Worm (Caenorhabditis elegans): Measurements from ENCODE around the gene R03G8.1.

The R03G8.1 gene

DNA sequence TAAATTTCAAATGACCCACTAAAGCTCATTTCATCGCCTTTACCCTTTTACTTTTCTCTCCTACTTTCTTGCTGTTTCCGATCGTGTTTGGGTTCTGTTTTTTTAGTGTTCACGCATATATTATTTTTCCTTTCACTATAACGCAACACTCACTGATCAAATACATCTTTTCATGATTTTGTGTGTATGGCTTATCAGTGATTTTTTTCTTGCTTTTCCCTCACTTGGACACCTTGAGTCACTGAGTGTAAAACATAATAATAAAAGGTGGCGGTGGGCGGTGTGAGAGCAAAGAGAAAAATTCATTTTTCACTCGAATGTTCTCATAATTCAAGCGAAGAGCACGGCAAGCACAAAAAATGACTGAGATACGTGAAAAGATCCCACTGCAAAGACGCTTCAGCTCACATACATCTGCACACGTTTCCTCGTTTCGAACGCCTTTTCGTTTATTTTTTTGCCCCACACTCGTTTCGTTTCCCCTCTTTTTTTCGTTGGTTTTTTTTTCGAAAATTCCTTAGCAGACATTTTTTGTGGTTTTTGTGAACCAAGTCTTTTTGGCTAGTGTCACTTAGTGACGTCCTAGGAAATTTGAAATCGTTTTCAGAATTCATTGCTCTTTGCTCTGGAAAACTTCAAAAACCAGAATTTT, 21.3 kb upstream of the R03G8.1 start, which contains the start of gene K03A11.5:
Gene K03A11.5 (plus strand): TSS at position 602 of the 652 bp plus-strand sequence.
- no peak for TF ChIP-seq ztf-23 (GFP tag; IDR thresholded peaks at IDR 0.05)
- no peak for TF ChIP-seq T22C8.4 (GFP tag; IDR thresholded peaks at IDR 0.05)
- no peak for TF ChIP-seq ref-1 (GFP tag; conservative IDR thresholded peaks at IDR 0.05)
- TF ChIP-seq cog-1 (tag; optimal IDR thresholded peaks at IDR 0.05), result no peak
- TF ChIP-seq flt-1 (GFP tag; IDR thresholded peaks at IDR 0.05), result no peak
- no peak for TF ChIP-seq med-1 (GFP tag; optimal IDR thresholded peaks at IDR 0.05; ENCODE audit: insufficient read depth)
- TF ChIP-seq ztf-29 (GFP tag; IDR thresholded peaks at IDR 0.05), result no peak

DNA sequence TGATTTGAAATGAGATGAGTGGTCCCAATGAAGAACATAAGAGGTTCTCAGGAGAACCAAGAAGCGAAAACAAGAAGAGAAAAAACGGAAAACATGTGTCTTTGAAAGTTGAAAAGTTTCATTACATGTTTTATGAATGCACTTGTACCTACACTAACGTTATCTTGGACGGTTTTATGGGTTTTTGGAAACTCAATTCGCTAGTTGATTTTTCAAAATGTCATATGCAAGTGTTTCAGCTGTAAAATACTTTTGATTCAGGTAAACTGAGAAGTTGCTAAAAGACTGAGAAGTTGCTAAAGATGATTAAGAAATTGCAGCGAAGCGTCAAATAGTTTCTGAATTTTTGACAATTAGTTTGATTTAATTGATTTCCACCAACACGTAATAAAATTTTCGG, 13.3 kb upstream of the R03G8.1 start, which contains the start of gene cpx-2:
Gene cpx-2 (minus strand): TSS at position 101 of the 400 bp plus-strand sequence.
- TF ChIP-seq flt-1 (GFP tag; IDR thresholded peaks at IDR 0.05) (no peak), ztf-29 (GFP tag; IDR thresholded peaks at IDR 0.05) (no peak), T22C8.4 (GFP tag; IDR thresholded peaks at IDR 0.05) (no peak), med-1 (GFP tag; optimal IDR thresholded peaks at IDR 0.05; ENCODE audit: insufficient read depth) (no peak), klf-2 (GFP tag; conservative IDR thresholded peaks at IDR 0.05) (no peak), tab-1 (GFP tag; IDR thresholded peaks at IDR 0.05) (no peak), ztf-23 (GFP tag; IDR thresholded peaks at IDR 0.05) (no peak), cog-1 (tag; optimal IDR thresholded peaks at IDR 0.05) (no peak), ref-1 (GFP tag; conservative IDR thresholded peaks at IDR 0.05) (no peak)

DNA sequence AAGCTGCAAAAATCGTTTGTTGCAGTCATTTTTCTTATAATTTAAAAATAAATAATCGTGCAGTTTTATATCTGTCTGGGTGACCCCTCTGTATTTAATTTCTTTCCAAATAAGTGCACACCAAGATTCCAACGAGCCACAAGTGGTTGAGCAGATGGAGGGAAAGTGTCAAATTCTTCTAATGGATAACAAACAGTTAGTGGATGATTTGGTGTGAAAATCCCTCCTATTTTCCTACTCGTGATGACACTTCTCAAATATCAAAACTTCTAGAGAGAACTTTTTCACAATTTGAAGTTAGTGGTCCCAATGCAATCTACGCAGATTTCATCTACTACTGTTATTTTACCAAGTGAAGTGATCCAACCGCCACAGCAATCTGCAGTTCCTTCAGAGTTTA, 10.0 kb upstream of the R03G8.1 start, which contains the start of gene ceh-28:
Gene ceh-28 (plus strand): TSS at position 301 of the 400 bp plus-strand sequence.
- TF ChIP-seq klf-2 (GFP tag; conservative IDR thresholded peaks at IDR 0.05) (no peak), T22C8.4 (GFP tag; IDR thresholded peaks at IDR 0.05) (no peak), ztf-29 (GFP tag; IDR thresholded peaks at IDR 0.05) (no peak), ref-1 (GFP tag; conservative IDR thresholded peaks at IDR 0.05) (no peak), med-1 (GFP tag; optimal IDR thresholded peaks at IDR 0.05; ENCODE audit: insufficient read depth) (no peak), cog-1 (tag; optimal IDR thresholded peaks at IDR 0.05) (no peak), flt-1 (GFP tag; IDR thresholded peaks at IDR 0.05) (no peak), ztf-23 (GFP tag; IDR thresholded peaks at IDR 0.05) (no peak), tab-1 (GFP tag; IDR thresholded peaks at IDR 0.05) (no peak)

- no peak for TF ChIP-seq cog-1 (tag; optimal IDR thresholded peaks at IDR 0.05)
- no peak for TF ChIP-seq med-1 (GFP tag; optimal IDR thresholded peaks at IDR 0.05; ENCODE audit: insufficient read depth)
- TF ChIP-seq ztf-29 (GFP tag; IDR thresholded peaks at IDR 0.05), result no peak
- TF ChIP-seq ref-1 (GFP tag; conservative IDR thresholded peaks at IDR 0.05), result no peak
- no peak for TF ChIP-seq tab-1 (GFP tag; IDR thresholded peaks at IDR 0.05)
- TF ChIP-seq ztf-23 (GFP tag; IDR thresholded peaks at IDR 0.05), result no peak
- no peak for TF ChIP-seq T22C8.4 (GFP tag; IDR thresholded peaks at IDR 0.05)
- no peak for TF ChIP-seq flt-1 (GFP tag; IDR thresholded peaks at IDR 0.05)
- TF ChIP-seq klf-2 (GFP tag; conservative IDR thresholded peaks at IDR 0.05), result no peak
Measured at ce11 chrX:13077872-13078271, 6.5 kb upstream of the R03G8.1 start, which contains the start of gene K03A11.4. Gene K03A11.4, plus strand, starts transcription at chrX:13078172.

- no peak for TF ChIP-seq T22C8.4 (GFP tag; IDR thresholded peaks at IDR 0.05)
Measured at ce11 chrX:13082326-13082725, 2.0 kb upstream of the R03G8.1 start, which contains the start of gene str-10. Gene str-10, plus strand, starts transcription at chrX:13082626.

ce11 chrX:13088539-13088938, 4.2 kb downstream of the R03G8.1 start:
- TF ChIP-seq tab-1 (GFP tag; IDR thresholded peaks at IDR 0.05) (no peak), ztf-23 (GFP tag; IDR thresholded peaks at IDR 0.05) (no peak), flt-1 (GFP tag; IDR thresholded peaks at IDR 0.05) (no peak), med-1 (GFP tag; optimal IDR thresholded peaks at IDR 0.05; ENCODE audit: insufficient read depth) (no peak), T22C8.4 (GFP tag; IDR thresholded peaks at IDR 0.05) (no peak), cog-1 (tag; optimal IDR thresholded peaks at IDR 0.05) (no peak), ztf-29 (GFP tag; IDR thresholded peaks at IDR 0.05) (no peak), klf-2 (GFP tag; conservative IDR thresholded peaks at IDR 0.05) (no peak), ref-1 (GFP tag; conservative IDR thresholded peaks at IDR 0.05) (no peak)

DNA sequence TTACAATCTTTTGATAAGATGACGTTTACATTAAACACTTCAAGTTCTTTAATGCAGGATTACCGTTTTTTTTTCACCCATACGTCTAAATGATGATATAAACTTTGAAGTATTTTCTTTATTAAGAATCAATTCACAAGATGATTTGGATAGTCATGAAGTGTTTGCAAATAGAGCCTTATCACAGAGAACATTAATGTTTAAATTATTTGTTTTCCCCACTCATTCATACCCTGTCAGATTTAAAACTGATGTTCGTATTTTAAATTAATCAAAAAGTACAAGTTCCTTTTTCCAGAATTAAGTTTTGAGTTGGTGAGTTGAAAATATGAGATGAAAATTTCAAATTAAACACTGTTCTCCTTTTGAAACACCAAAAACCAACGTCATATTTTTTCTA, 6.3 kb downstream of the R03G8.1 start, which contains the start of gene R03G8.3:
Gene R03G8.3 (plus strand): TSS at position 301 of the 400 bp plus-strand sequence.
- no peak for TF ChIP-seq ztf-29 (GFP tag; IDR thresholded peaks at IDR 0.05)
- TF ChIP-seq T22C8.4 (GFP tag; IDR thresholded peaks at IDR 0.05), result no peak
- TF ChIP-seq med-1 (GFP tag; optimal IDR thresholded peaks at IDR 0.05; ENCODE audit: insufficient read depth), result no peak
- no peak for TF ChIP-seq ztf-23 (GFP tag; IDR thresholded peaks at IDR 0.05)
- no peak for TF ChIP-seq flt-1 (GFP tag; IDR thresholded peaks at IDR 0.05)
- no peak for TF ChIP-seq tab-1 (GFP tag; IDR thresholded peaks at IDR 0.05)
- TF ChIP-seq klf-2 (GFP tag; conservative IDR thresholded peaks at IDR 0.05), result no peak
- TF ChIP-seq ref-1 (GFP tag; conservative IDR thresholded peaks at IDR 0.05), result no peak
- TF ChIP-seq cog-1 (tag; optimal IDR thresholded peaks at IDR 0.05), result no peak

- TF ChIP-seq ztf-29 (GFP tag; IDR thresholded peaks at IDR 0.05) (no peak), cog-1 (tag; optimal IDR thresholded peaks at IDR 0.05) (no peak), klf-2 (GFP tag; conservative IDR thresholded peaks at IDR 0.05) (no peak), med-1 (GFP tag; optimal IDR thresholded peaks at IDR 0.05; ENCODE audit: insufficient read depth) (no peak), ref-1 (GFP tag; conservative IDR thresholded peaks at IDR 0.05) (no peak), T22C8.4 (GFP tag; IDR thresholded peaks at IDR 0.05) (no peak), ztf-23 (GFP tag; IDR thresholded peaks at IDR 0.05) (no peak), tab-1 (GFP tag; IDR thresholded peaks at IDR 0.05) (no peak)
Measured at ce11 chrX:13091199-13091598, 6.8 kb downstream of the R03G8.1 start.

ce11 chrX:13100410-13100809, 16.0 kb downstream of the R03G8.1 start, which contains the start of gene R03G8.6:
Gene R03G8.6, minus strand, starts transcription at chrX:13100510.
- no peak for TF ChIP-seq med-1 (GFP tag; optimal IDR thresholded peaks at IDR 0.05; ENCODE audit: insufficient read depth)
- TF ChIP-seq T22C8.4 (GFP tag; IDR thresholded peaks at IDR 0.05), result no peak

- TF ChIP-seq flt-1 (GFP tag; IDR thresholded peaks at IDR 0.05) (no peak), tab-1 (GFP tag; IDR thresholded peaks at IDR 0.05) (no peak), ref-1 (GFP tag; conservative IDR thresholded peaks at IDR 0.05) (no peak), T22C8.4 (GFP tag; IDR thresholded peaks at IDR 0.05) (no peak), klf-2 (GFP tag; conservative IDR thresholded peaks at IDR 0.05) (no peak), ztf-29 (GFP tag; IDR thresholded peaks at IDR 0.05) (no peak), med-1 (GFP tag; optimal IDR thresholded peaks at IDR 0.05; ENCODE audit: insufficient read depth) (no peak), cog-1 (tag; optimal IDR thresholded peaks at IDR 0.05) (no peak), ztf-23 (GFP tag; IDR thresholded peaks at IDR 0.05) (no peak)
Measured at ce11 chrX:13102838-13103237, 18.5 kb downstream of the R03G8.1 start.

Measured in whole organism, midembryonic.